Worm (Caenorhabditis elegans): ENCODE results near the gene npr-11.

npr-11 gene

ce11 chrX:1230658-1231057 lies 24.8 kb downstream of the npr-11 start, which contains the start of gene C46H3.2:
C46H3.2 (minus strand) TSS chrX:1230758.
- TF ChIP-seq scrt-1 (GFP tag; IDR thresholded peaks at IDR 0.05) (no peak), tra-4 (tag; optimal IDR thresholded peaks at IDR 0.05) (no peak), tbx-37 (GFP tag; conservative IDR thresholded peaks at IDR 0.05) (no peak), pes-1 (GFP tag; IDR thresholded peaks at IDR 0.05) (no peak), ama-1 (optimal IDR thresholded peaks at IDR 0.05) (no peak), flt-1 (GFP tag; IDR thresholded peaks at IDR 0.05) (no peak), ceh-36 (tag; optimal IDR thresholded peaks at IDR 0.05) (no peak), F13C5.2 (tag; optimal IDR thresholded peaks at IDR 0.05) (no peak), aly-1 (tag; optimal IDR thresholded peaks at IDR 0.05) (no peak), ceh-13 (GFP tag; optimal IDR thresholded peaks at IDR 0.05) (no peak), tbx-11 (GFP tag; IDR thresholded peaks at IDR 0.05) (no peak), hnd-1 (tag; optimal IDR thresholded peaks at IDR 0.05) (no peak), ets-7 (tag; optimal IDR thresholded peaks at IDR 0.05) (no peak)

- TF ChIP-seq pes-1 (GFP tag; IDR thresholded peaks at IDR 0.05), result peak; percentile 21; the same call in 1 of the 2 replicates
- TF ChIP-seq flt-1 (GFP tag; IDR thresholded peaks at IDR 0.05), result no peak
- TF ChIP-seq ceh-13 (GFP tag; optimal IDR thresholded peaks at IDR 0.05), result no peak
- TF ChIP-seq B0310.2 (tag; optimal IDR thresholded peaks at IDR 0.05), result no peak
- TF ChIP-seq ama-1 (optimal IDR thresholded peaks at IDR 0.05), result no peak
- no peak for TF ChIP-seq tbx-37 (GFP tag; conservative IDR thresholded peaks at IDR 0.05)
- TF ChIP-seq hmg-4 (GFP tag; optimal IDR thresholded peaks at IDR 0.05), result peak; percentile 56
- no peak for TF ChIP-seq hnd-1 (tag; optimal IDR thresholded peaks at IDR 0.05)
- no peak for TF ChIP-seq ets-7 (tag; optimal IDR thresholded peaks at IDR 0.05)
Measured at ce11 chrX:1223841-1224240, 31.6 kb downstream of the npr-11 start.

DNA sequence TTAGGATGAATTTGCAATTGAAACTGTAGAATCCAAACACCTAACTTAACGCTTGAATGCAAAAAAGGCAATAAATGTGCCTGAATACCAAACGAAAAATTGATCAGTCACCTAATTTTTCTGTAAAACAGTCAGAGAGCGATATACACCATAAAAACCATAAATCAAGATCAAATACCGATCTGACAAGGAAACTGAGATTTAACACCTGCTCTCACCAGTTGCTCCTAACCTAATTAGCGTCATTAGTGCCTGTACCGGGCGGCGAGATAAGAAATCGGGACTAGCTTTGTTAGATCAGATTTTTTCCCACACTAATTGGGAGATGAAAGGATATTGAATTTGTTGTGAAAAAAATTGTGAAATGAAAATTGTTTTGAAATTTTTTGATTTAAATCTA lies 32.4 kb downstream of the npr-11 start:
- TF ChIP-seq tra-4 (tag; optimal IDR thresholded peaks at IDR 0.05) (no peak), ceh-13 (GFP tag; optimal IDR thresholded peaks at IDR 0.05) (no peak), hmbx-1 (tag; optimal IDR thresholded peaks at IDR 0.05) (no peak), pes-1 (GFP tag; IDR thresholded peaks at IDR 0.05) (no peak), tbx-11 (GFP tag; IDR thresholded peaks at IDR 0.05) (no peak), B0310.2 (tag; optimal IDR thresholded peaks at IDR 0.05) (no peak), tbx-37 (GFP tag; conservative IDR thresholded peaks at IDR 0.05) (no peak)

DNA sequence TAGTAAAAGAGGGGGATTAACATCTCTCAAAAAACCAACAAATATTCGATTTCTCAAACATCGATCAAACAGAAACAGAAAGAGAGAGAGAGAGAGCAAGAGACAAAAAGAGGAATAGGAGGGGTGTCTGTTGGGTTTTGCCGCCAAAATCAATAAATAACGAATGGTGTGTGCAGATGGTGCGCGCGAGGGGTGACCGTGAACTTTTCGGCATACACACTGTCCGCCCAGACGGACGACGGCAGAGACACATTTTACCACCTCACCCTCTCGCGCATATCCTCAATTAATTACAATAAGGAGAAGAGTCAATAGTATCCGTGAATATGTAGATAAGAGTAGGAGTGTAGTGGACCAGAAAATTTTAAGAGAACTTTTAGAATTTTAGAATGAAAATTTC lies 33.1 kb downstream of the npr-11 start:
- TF ChIP-seq ama-1 (optimal IDR thresholded peaks at IDR 0.05) (no peak), hmg-4 (GFP tag; optimal IDR thresholded peaks at IDR 0.05) (peak; percentile 42), flt-1 (GFP tag; IDR thresholded peaks at IDR 0.05) (0 out of 2 replicates have a peak, but pooled peaks have one; percentile 9), ceh-13 (GFP tag; optimal IDR thresholded peaks at IDR 0.05) (no peak)

DNA sequence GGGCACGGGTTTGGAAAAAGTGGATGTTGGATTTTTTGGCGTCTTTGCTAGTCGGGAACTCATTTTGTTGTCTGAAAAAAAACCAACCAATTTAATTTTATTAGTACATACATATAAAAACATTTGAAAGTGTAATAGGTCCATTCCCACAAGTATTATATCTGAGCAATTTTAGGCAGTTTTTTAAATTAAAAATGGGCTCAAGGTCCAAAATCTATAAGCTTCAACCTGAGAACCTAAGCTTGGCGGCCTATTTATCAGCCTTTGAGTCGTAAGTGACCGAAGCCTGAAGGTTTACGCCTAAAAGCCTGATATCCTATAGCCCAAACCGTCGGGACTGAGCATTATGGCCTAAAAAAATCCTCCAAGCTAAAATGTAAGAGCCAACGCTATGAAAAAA lies 37.0 kb downstream of the npr-11 start:
- TF ChIP-seq sea-1 (GFP tag; conservative IDR thresholded peaks at IDR 0.05) (no peak), tbx-37 (GFP tag; conservative IDR thresholded peaks at IDR 0.05) (no peak), pes-1 (GFP tag; IDR thresholded peaks at IDR 0.05) (no peak), ama-1 (optimal IDR thresholded peaks at IDR 0.05) (no peak), tbx-11 (GFP tag; IDR thresholded peaks at IDR 0.05) (no peak), B0310.2 (tag; optimal IDR thresholded peaks at IDR 0.05) (no peak), hmbx-1 (tag; optimal IDR thresholded peaks at IDR 0.05) (no peak), aly-1 (tag; optimal IDR thresholded peaks at IDR 0.05) (no peak), hnd-1 (tag; optimal IDR thresholded peaks at IDR 0.05) (no peak), scrt-1 (GFP tag; IDR thresholded peaks at IDR 0.05) (no peak), F13C5.2 (tag; optimal IDR thresholded peaks at IDR 0.05) (no peak), flt-1 (GFP tag; IDR thresholded peaks at IDR 0.05) (no peak)

DNA sequence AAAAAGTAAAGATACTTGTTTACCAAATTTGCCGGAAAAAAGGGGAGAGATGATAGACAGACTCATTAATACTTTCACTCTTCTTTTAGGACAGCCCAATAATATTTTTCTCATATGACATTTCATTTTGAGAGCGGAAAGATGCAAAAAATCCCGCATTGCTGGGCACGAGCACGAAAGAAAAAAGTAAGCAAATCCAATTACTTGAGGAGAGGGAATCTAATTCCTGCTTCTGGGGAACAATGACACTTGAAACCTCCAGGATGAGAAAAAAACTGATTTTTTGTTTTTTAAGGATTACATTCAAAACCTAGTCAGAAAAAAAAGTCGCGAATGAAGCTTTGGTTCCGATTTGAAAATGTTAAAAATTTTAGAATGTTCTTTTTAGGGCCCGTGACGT lies 38.6 kb downstream of the npr-11 start:
- TF ChIP-seq scrt-1 (GFP tag; IDR thresholded peaks at IDR 0.05) (no peak), aly-1 (tag; optimal IDR thresholded peaks at IDR 0.05) (no peak), sea-1 (GFP tag; conservative IDR thresholded peaks at IDR 0.05) (no peak), ets-7 (tag; optimal IDR thresholded peaks at IDR 0.05) (no peak), ceh-36 (tag; optimal IDR thresholded peaks at IDR 0.05) (no peak), tra-4 (tag; optimal IDR thresholded peaks at IDR 0.05) (no peak), hmbx-1 (tag; optimal IDR thresholded peaks at IDR 0.05) (no peak)

ce11 chrX:1213136-1213535 lies 42.3 kb downstream of the npr-11 start:
- TF ChIP-seq sea-1 (GFP tag; conservative IDR thresholded peaks at IDR 0.05), result no peak
- TF ChIP-seq aly-1 (tag; optimal IDR thresholded peaks at IDR 0.05), result no peak
- TF ChIP-seq B0310.2 (tag; optimal IDR thresholded peaks at IDR 0.05), result no peak
- TF ChIP-seq ets-7 (tag; optimal IDR thresholded peaks at IDR 0.05), result no peak
- TF ChIP-seq pes-1 (GFP tag; IDR thresholded peaks at IDR 0.05), result no peak

ce11 chrX:1209096-1209495 lies 46.4 kb downstream of the npr-11 start, which contains the start of gene C46H3.1:
C46H3.1 (plus strand) TSS chrX:1209396.
- no peak for TF ChIP-seq hmg-4 (GFP tag; optimal IDR thresholded peaks at IDR 0.05)
- TF ChIP-seq tra-4 (tag; optimal IDR thresholded peaks at IDR 0.05), result no peak
- TF ChIP-seq tbx-11 (GFP tag; IDR thresholded peaks at IDR 0.05), result no peak
- no peak for TF ChIP-seq flt-1 (GFP tag; IDR thresholded peaks at IDR 0.05)
- TF ChIP-seq hnd-1 (tag; optimal IDR thresholded peaks at IDR 0.05), result no peak
- TF ChIP-seq ceh-36 (tag; optimal IDR thresholded peaks at IDR 0.05), result no peak
- TF ChIP-seq tbx-37 (GFP tag; conservative IDR thresholded peaks at IDR 0.05), result no peak
- no peak for TF ChIP-seq B0310.2 (tag; optimal IDR thresholded peaks at IDR 0.05)
- no peak for TF ChIP-seq pes-1 (GFP tag; IDR thresholded peaks at IDR 0.05)
- TF ChIP-seq hmbx-1 (tag; optimal IDR thresholded peaks at IDR 0.05), result no peak
- no peak for TF ChIP-seq ets-7 (tag; optimal IDR thresholded peaks at IDR 0.05)

DNA sequence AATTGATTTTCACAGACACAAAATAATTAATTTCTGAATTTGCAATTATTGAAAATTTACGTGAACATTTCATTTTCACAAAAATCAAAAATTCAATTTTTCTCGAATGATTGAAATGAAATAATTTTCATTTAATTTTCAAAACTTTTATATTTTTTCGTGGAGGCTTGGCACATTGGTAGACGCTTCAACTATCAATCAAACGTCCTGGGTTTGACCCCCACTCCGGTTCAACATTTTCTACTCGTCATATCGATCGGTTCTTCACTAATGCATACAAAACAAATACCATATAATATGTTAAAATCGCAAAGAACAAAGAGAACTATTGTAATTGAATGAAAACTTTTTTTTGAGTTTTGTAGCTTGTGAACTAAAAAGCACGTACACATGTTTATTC lies 47.5 kb downstream of the npr-11 start:
- TF ChIP-seq tbx-11 (GFP tag; IDR thresholded peaks at IDR 0.05) (no peak), hnd-1 (tag; optimal IDR thresholded peaks at IDR 0.05) (no peak)

Measured in whole organism, early embryonic.